Worm (Caenorhabditis elegans) whole organism, midembryonic: ENCODE measurements around the gene F54F7.14.

Source experiments
- T22C8.4 ChIP-seq: fragments of 200-800 bp; sonication (Bioruptor generic); IDR thresholded peaks from 2 replicates; pipeline ENCODE4 v1.3.6; 2022; ENCODE audit warnings: missing genetic modification characterization, missing compliant biosample characterization
- cog-1 ChIP-seq: sonication (generic microtip); optimal IDR thresholded peaks from 2 replicates; lab custom pipeline; 2016; ENCODE audit warnings: missing genetic modification characterization, missing compliant biosample characterization
- flt-1 ChIP-seq: fragments of 200-800 bp; sonication (Bioruptor generic); IDR thresholded peaks from 2 replicates; pipeline ENCODE4 v1.3.6; 2022; ENCODE audit warnings: missing genetic modification characterization, missing compliant biosample characterization
- klf-2 ChIP-seq: fragments of 200-800 bp; sonication (Bioruptor generic); conservative IDR thresholded peaks from 2 replicates; pipeline ENCODE4 v1.3.6; 2022; ENCODE audit warnings: missing genetic modification reagents, missing genetic modification characterization, missing compliant biosample characterization
- med-1 ChIP-seq: sonication (generic microtip); optimal IDR thresholded peaks from 2 replicates; lab custom pipeline; 2017; ENCODE audit warnings: missing genetic modification characterization, mild to moderate bottlenecking, missing compliant biosample characterization, antibody characterized with exemption, missing genetic modification reagents; ENCODE audit not compliant: insufficient read depth
- ref-1 ChIP-seq: fragments of 200-800 bp; sonication (Bioruptor generic); conservative IDR thresholded peaks from 2 replicates; pipeline ENCODE4 v1.3.6; 2022; ENCODE audit warnings: missing genetic modification reagents, missing genetic modification characterization, missing compliant biosample characterization
- tab-1 ChIP-seq: fragments of 200-800 bp; sonication (Bioruptor generic); IDR thresholded peaks from 2 replicates; pipeline ENCODE4 v1.3.6; 2022; ENCODE audit warnings: missing genetic modification characterization, missing compliant biosample characterization
- ztf-23 ChIP-seq: fragments of 200-800 bp; sonication (Bioruptor generic); IDR thresholded peaks from 2 replicates; pipeline ENCODE4 v1.3.6; 2022; ENCODE audit warnings: missing genetic modification reagents, missing genetic modification characterization, missing compliant biosample characterization
- ztf-29 ChIP-seq: fragments of 200-800 bp; sonication (Bioruptor generic); IDR thresholded peaks from 2 replicates; pipeline ENCODE4 v1.3.6; 2022; ENCODE audit warnings: missing genetic modification reagents, missing genetic modification characterization, missing compliant biosample characterization

The F54F7.14 gene

DNA sequence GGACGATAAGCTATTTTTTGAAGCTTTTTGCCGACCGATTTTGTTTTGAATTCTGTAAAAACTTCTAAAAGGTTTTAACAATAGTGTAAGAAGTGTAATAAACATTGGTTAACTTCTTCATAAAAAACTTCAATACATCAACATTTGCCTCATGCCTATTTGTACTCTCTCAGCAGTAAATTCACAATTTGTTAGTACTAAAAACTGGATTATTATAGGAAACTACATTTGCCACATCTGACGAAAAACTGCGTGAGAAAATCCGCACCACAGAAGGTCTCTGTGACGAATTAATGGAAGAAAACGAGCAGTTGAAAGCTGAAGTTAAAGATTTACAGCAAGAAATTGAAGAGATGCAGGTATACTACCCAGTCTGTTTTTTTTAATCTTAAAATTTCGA lies 23.1 kb upstream of the F54F7.14 start:
- TF ChIP-seq tab-1 = no peak
- no peak for TF ChIP-seq med-1 (GFP tag; lab: Kevin White, UChicago)
- TF ChIP-seq klf-2 (GFP tag; lab: Robert Waterston, UW) = no peak
- no peak for TF ChIP-seq ref-1 (GFP tag; lab: Robert Waterston, UW)
- no peak for TF ChIP-seq flt-1 (GFP tag; lab: Robert Waterston, UW)
- TF ChIP-seq ztf-23 (GFP tag; lab: Robert Waterston, UW) = no peak
- no peak for TF ChIP-seq T22C8.4 (GFP tag; lab: Robert Waterston, UW)

DNA sequence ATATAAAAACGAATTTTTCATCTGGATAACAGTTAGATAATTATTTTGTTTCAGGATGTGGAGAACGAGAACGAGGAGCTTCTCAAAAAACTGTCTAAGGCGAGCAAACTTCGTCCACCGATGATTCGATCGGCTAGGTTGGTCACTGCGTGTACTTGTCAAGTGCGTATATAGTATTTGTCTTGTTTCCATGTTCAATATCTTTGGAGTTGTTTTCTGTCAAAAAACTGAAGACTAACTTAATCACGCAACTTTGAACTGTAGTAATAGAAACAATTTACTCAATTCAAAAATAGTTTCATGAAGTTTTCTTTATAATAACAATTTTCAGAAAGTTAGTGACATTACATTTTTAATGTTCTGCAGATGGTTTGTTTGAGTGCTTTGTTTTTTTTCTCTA lies 22.0 kb upstream of the F54F7.14 start:
- no peak for TF ChIP-seq T22C8.4 (GFP tag; lab: Robert Waterston, UW)
- no peak for TF ChIP-seq flt-1 (GFP tag; lab: Robert Waterston, UW)
- TF ChIP-seq ref-1 (GFP tag; lab: Robert Waterston, UW) = no peak
- no peak for TF ChIP-seq med-1 (GFP tag; lab: Kevin White, UChicago)
- TF ChIP-seq tab-1 = no peak
- TF ChIP-seq cog-1 (tag; lab: Kevin White, UChicago) = no peak

DNA sequence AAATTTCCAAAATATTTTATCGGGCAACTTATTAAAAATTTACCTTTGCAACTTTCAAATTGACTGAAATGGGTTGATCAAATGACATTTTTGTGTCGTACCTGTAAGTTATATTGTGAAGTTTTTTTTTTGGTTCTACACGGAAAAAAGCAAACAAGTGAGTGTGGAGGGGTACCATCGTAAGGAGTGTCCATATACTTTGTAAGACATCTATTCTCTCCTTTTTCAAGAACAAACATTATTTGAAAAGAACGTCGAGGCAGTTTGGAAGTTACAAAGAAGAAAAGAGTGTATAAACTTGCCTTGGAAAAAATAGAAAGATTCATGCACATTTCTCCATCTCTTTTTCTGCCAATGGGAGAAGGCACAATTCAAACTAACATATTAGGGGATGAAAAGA lies 13.3 kb upstream of the F54F7.14 start, which contains the start of gene taf-7.1:
Gene taf-7.1 (minus strand): TSS at position 101 of the 400 bp plus-strand sequence.
- TF ChIP-seq flt-1 (GFP tag; lab: Robert Waterston, UW) = no peak
- no peak for TF ChIP-seq cog-1 (tag; lab: Kevin White, UChicago)
- TF ChIP-seq T22C8.4 (GFP tag; lab: Robert Waterston, UW) = no peak
- TF ChIP-seq tab-1 = no peak
- TF ChIP-seq med-1 (GFP tag; lab: Kevin White, UChicago) = no peak
- TF ChIP-seq klf-2 (GFP tag; lab: Robert Waterston, UW) = no peak
- TF ChIP-seq ztf-23 (GFP tag; lab: Robert Waterston, UW) = no peak
- no peak for TF ChIP-seq ref-1 (GFP tag; lab: Robert Waterston, UW)

DNA sequence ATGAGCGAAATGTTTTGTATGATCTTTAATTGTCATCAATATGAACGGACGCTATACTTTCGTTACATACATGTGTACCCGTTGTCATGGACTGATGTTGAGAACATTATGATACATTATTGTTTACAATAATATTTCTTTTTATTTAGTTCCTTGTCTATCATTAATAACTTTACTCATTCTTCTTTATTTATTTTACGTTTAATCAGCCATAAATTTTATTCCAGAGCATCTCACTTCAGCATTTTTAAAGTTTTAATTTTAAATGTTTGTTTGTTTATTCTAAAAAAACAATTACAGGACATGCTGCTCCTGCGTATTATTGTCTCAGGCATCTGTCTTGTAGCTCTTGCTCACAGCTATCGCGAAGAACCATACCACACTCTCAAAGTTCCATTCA lies 7.3 kb upstream of the F54F7.14 start, which contains the start of gene F54F7.2:
Gene F54F7.2 (plus strand): TSS at position 301 of the 400 bp plus-strand sequence.
- TF ChIP-seq flt-1 (GFP tag; lab: Robert Waterston, UW) (no peak), ref-1 (GFP tag; lab: Robert Waterston, UW) (no peak), med-1 (GFP tag; lab: Kevin White, UChicago) (no peak), T22C8.4 (GFP tag; lab: Robert Waterston, UW) (no peak), ztf-23 (GFP tag; lab: Robert Waterston, UW) (no peak), klf-2 (GFP tag; lab: Robert Waterston, UW) (no peak), ztf-29 (GFP tag; lab: Robert Waterston, UW) (no peak), tab-1 (no peak), cog-1 (tag; lab: Kevin White, UChicago) (no peak)

- TF ChIP-seq med-1 (GFP tag; lab: Kevin White, UChicago) (no peak), cog-1 (tag; lab: Kevin White, UChicago) (no peak), tab-1 (no peak), ztf-23 (GFP tag; lab: Robert Waterston, UW) (no peak), T22C8.4 (GFP tag; lab: Robert Waterston, UW) (no peak), flt-1 (GFP tag; lab: Robert Waterston, UW) (no peak), klf-2 (GFP tag; lab: Robert Waterston, UW) (no peak), ref-1 (GFP tag; lab: Robert Waterston, UW) (no peak), ztf-29 (GFP tag; lab: Robert Waterston, UW) (no peak)
Observed at ce11 chrX:11848618-11849017, 2.1 kb upstream of the F54F7.14 start, which contains the start of gene F54F7.9. Gene F54F7.9 (minus strand): TSS chrX:11848718.

- TF ChIP-seq ztf-23 (GFP tag; lab: Robert Waterston, UW) (no peak), flt-1 (GFP tag; lab: Robert Waterston, UW) (no peak), cog-1 (tag; lab: Kevin White, UChicago) (no peak), klf-2 (GFP tag; lab: Robert Waterston, UW) (no peak), med-1 (GFP tag; lab: Kevin White, UChicago) (no peak), tab-1 (no peak), T22C8.4 (GFP tag; lab: Robert Waterston, UW) (no peak), ref-1 (GFP tag; lab: Robert Waterston, UW) (no peak), ztf-29 (GFP tag; lab: Robert Waterston, UW) (no peak)
Observed at ce11 chrX:11850082-11850481, 590 bp upstream of the F54F7.14 start, which contains the start of gene F54F7.3. Gene F54F7.3 (minus strand): TSS chrX:11850182.

ce11 chrX:11852494-11852893 lies 1.8 kb downstream of the F54F7.14 start, which contains the start of gene xtr-1:
Gene xtr-1 (plus strand): TSS chrX:11852794.
- TF ChIP-seq ref-1 (GFP tag; lab: Robert Waterston, UW) (no peak), T22C8.4 (GFP tag; lab: Robert Waterston, UW) (no peak), flt-1 (GFP tag; lab: Robert Waterston, UW) (no peak), tab-1 (no peak), med-1 (GFP tag; lab: Kevin White, UChicago) (no peak), ztf-29 (GFP tag; lab: Robert Waterston, UW) (no peak), ztf-23 (GFP tag; lab: Robert Waterston, UW) (no peak), klf-2 (GFP tag; lab: Robert Waterston, UW) (no peak), cog-1 (tag; lab: Kevin White, UChicago) (no peak)

DNA sequence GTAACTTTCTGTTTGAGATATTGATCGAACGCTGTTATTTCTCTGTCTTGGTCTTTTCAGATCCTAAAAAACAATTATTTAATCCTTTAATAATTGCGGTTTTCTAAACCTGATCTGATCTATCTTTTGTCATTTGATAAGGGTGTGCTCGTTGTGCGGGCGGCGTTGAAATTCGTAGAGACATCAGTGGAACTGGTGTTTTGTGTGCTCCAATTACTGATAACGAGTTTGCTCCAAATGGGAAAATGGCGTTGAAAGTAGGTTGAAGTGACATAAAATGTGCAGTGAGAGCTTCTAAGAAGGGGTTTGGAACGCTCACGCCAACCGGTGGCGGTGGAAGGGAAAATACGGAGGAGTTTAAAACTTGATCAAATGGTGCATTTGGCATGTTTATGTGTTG lies 3.8 kb downstream of the F54F7.14 start:
- no peak for TF ChIP-seq cog-1 (tag; lab: Kevin White, UChicago)
- TF ChIP-seq ztf-29 (GFP tag; lab: Robert Waterston, UW) = no peak
- TF ChIP-seq flt-1 (GFP tag; lab: Robert Waterston, UW) = no peak
- TF ChIP-seq T22C8.4 (GFP tag; lab: Robert Waterston, UW) = no peak
- TF ChIP-seq tab-1 = no peak
- TF ChIP-seq med-1 (GFP tag; lab: Kevin White, UChicago) = no peak
- TF ChIP-seq klf-2 (GFP tag; lab: Robert Waterston, UW) = no peak
- no peak for TF ChIP-seq ref-1 (GFP tag; lab: Robert Waterston, UW)
- no peak for TF ChIP-seq ztf-23 (GFP tag; lab: Robert Waterston, UW)

DNA sequence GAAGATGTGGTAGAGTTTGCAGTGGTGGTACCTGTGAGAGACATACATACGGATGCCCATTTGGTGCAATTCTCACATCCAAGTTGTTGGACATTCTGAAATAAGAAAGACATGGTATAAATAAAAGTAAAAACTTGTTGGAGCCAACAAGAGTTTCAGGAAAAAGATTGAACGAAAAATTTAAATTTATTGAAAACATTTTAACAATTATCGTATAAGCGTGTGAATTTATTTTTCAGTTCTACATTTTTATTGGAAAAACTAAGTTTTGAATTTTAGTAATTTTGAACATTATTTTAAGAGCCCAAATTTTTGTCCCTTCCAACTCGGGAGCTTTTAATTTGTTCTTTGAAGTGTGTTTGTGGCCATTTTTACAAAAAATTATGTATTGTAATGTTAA lies 4.2 kb downstream of the F54F7.14 start, which contains the start of gene F54F7.8:
Gene F54F7.8 (minus strand): TSS at position 101 of the 400 bp plus-strand sequence.
- TF ChIP-seq cog-1 (tag; lab: Kevin White, UChicago) (no peak), ztf-23 (GFP tag; lab: Robert Waterston, UW) (no peak), ztf-29 (GFP tag; lab: Robert Waterston, UW) (no peak), flt-1 (GFP tag; lab: Robert Waterston, UW) (no peak), tab-1 (no peak), klf-2 (GFP tag; lab: Robert Waterston, UW) (no peak)
